Worm (Caenorhabditis elegans) whole organism, young adult: ENCODE measurements around the gene got-2.2.

Experiments used
- B0336.3 ChIP-seq: fragments of 200-800 bp; sonication (Bioruptor generic); IDR thresholded peaks from 2 replicates; pipeline ENCODE4 v1.3.6; 2022; ENCODE audit warnings: missing genetic modification characterization, missing compliant biosample characterization
- F10E7.11 ChIP-seq: sonication (generic microtip); optimal IDR thresholded peaks from 2 replicates; lab custom pipeline; 2017; ENCODE audit warnings: mild to moderate bottlenecking, missing genetic modification characterization, moderate library complexity, missing compliant biosample characterization
- F22D6.2 ChIP-seq: sonication (generic microtip); optimal IDR thresholded peaks from 2 replicates; lab custom pipeline; 2016; ENCODE audit warnings: mild to moderate bottlenecking, missing genetic modification characterization, missing compliant biosample characterization
- F49E8.2 ChIP-seq: sonication (generic microtip); optimal IDR thresholded peaks from 3 replicates; lab custom pipeline; 2017; ENCODE audit warnings: missing genetic modification characterization, mild to moderate bottlenecking, missing compliant biosample characterization, antibody characterized with exemption, moderate library complexity; ENCODE audit not compliant: insufficient read depth
- F52B5.7 ChIP-seq: sonication (generic microtip); optimal IDR thresholded peaks from 2 replicates; lab custom pipeline; 2016; ENCODE audit warnings: mild to moderate bottlenecking, missing genetic modification characterization, missing compliant biosample characterization
- K11D2.4 ChIP-seq: fragments of 200-800 bp; sonication (Bioruptor generic); IDR thresholded peaks from 2 replicates; pipeline ENCODE4 v1.3.6; 2022; ENCODE audit warnings: missing genetic modification reagents, missing genetic modification characterization, missing compliant biosample characterization
- T07F8.4 ChIP-seq: sonication (generic microtip); optimal IDR thresholded peaks from 2 replicates; lab custom pipeline; 2016; ENCODE audit warnings: mild to moderate bottlenecking, missing genetic modification characterization, moderate library complexity, missing compliant biosample characterization
- Y95B8A.8 ChIP-seq: fragments of 200-800 bp; sonication (Bioruptor generic); IDR thresholded peaks from 2 replicates; pipeline ENCODE4 v1.3.6; 2022; ENCODE audit warnings: missing genetic modification reagents, missing genetic modification characterization, missing compliant biosample characterization
- ZK185.1 ChIP-seq: sonication (generic microtip); optimal IDR thresholded peaks from 2 replicates; lab custom pipeline; 2016; ENCODE audit warnings: mild to moderate bottlenecking, missing genetic modification characterization, missing compliant biosample characterization; ENCODE audit not compliant: poor library complexity, severe bottlenecking
- akir-1 ChIP-seq: fragments of 200-800 bp; sonication (Bioruptor generic); optimal IDR thresholded peaks from 2 replicates; lab custom pipeline; 2018; ENCODE audit warnings: mild to moderate bottlenecking, missing genetic modification characterization, moderate library complexity, missing compliant biosample characterization
- ama-1 ChIP-seq, 3 experiments: fragments of 150-350 bp in 1 of 3; sonication (generic microtip) in 2 of 3; optimal IDR thresholded peaks; 2 replicates each; lab custom pipeline; 2014 to 2018; ENCODE audit warnings: missing biosample characterization in 2 of 3, missing genetic modification characterization in 2 of 3, missing genetic modification reagents in 2 of 3
- atf-7 ChIP-seq: sonication (generic microtip); optimal IDR thresholded peaks from 2 replicates; lab custom pipeline; 2017; ENCODE audit warnings: mild to moderate bottlenecking, missing genetic modification characterization, missing compliant biosample characterization
- athp-1 ChIP-seq: sonication (generic microtip); optimal IDR thresholded peaks from 2 replicates; lab custom pipeline; 2017; ENCODE audit warnings: mild to moderate bottlenecking, missing genetic modification characterization, missing compliant biosample characterization
- bed-2 ChIP-seq: fragments of 200-800 bp; sonication (Bioruptor generic); IDR thresholded peaks from 2 replicates; pipeline ENCODE4 v1.3.6; 2022; ENCODE audit warnings: missing genetic modification reagents, missing genetic modification characterization, missing compliant biosample characterization
- ccch-3 ChIP-seq: fragments of 200-800 bp; sonication (Bioruptor generic); optimal IDR thresholded peaks from 2 replicates; lab custom pipeline; 2018; ENCODE audit warnings: mild to moderate bottlenecking, missing genetic modification characterization, missing compliant biosample characterization
- cebp-1 ChIP-seq, 2 experiments: fragments of 200-800 bp in 1 of 2; sonication (Bioruptor generic) in 1 of 2; sonication (generic microtip) in 1 of 2; IDR thresholded peaks in 1 of 2; optimal IDR thresholded peaks in 1 of 2; 2 replicates each; pipeline versions ENCODE4 v1.3.6 to Lab custom; 2017 to 2022; ENCODE audit warnings: missing compliant biosample characterization in 2 of 2, missing genetic modification characterization in 2 of 2, mild to moderate bottlenecking in 1 of 2, missing genetic modification reagents in 1 of 2, moderate library complexity in 1 of 2
- cebp-2 ChIP-seq: fragments of 200-800 bp; sonication (Bioruptor generic); IDR thresholded peaks from 2 replicates; pipeline ENCODE4 v1.3.6; 2022; ENCODE audit warnings: missing genetic modification characterization, missing compliant biosample characterization
- ceh-27 ChIP-seq: fragments of 200-800 bp; sonication (Bioruptor generic); optimal IDR thresholded peaks from 2 replicates; lab custom pipeline; 2018; ENCODE audit warnings: mild to moderate bottlenecking, missing genetic modification characterization, moderate library complexity, missing compliant biosample characterization
- ceh-40 ChIP-seq: fragments of 200-800 bp; sonication (Bioruptor generic); IDR thresholded peaks from 2 replicates; pipeline ENCODE4 v1.3.6; 2022; ENCODE audit warnings: missing genetic modification characterization, missing compliant biosample characterization
- ceh-58 ChIP-seq: fragments of 200-800 bp; sonication (Bioruptor generic); IDR thresholded peaks from 2 replicates; pipeline ENCODE4 v1.3.6; 2022; ENCODE audit warnings: missing genetic modification characterization, missing compliant biosample characterization
- chd-7 ChIP-seq: sonication (generic microtip); optimal IDR thresholded peaks from 2 replicates; lab custom pipeline; 2016; ENCODE audit warnings: mild to moderate bottlenecking, missing genetic modification characterization, moderate library complexity, missing compliant biosample characterization
- die-1 ChIP-seq: sonication (generic microtip); optimal IDR thresholded peaks from 2 replicates; lab custom pipeline; 2016; ENCODE audit warnings: missing genotype, mild to moderate bottlenecking, missing genetic modification characterization, missing compliant biosample characterization
- dox-1 ChIP-seq: fragments of 200-800 bp; sonication (Bioruptor generic); IDR thresholded peaks from 2 replicates; pipeline ENCODE4 v1.3.6; 2022; ENCODE audit warnings: missing genetic modification reagents, missing genetic modification characterization, missing compliant biosample characterization
- ekl-4 ChIP-seq: fragments of 200-800 bp; sonication (Bioruptor generic); IDR thresholded peaks from 2 replicates; pipeline ENCODE4 v1.3.6; 2022; ENCODE audit warnings: missing genetic modification reagents, missing genetic modification characterization, missing compliant biosample characterization
- fkh-3 ChIP-seq: sonication (generic microtip); optimal IDR thresholded peaks from 2 replicates; lab custom pipeline; 2016; ENCODE audit warnings: mild to moderate bottlenecking, missing genetic modification characterization, missing compliant biosample characterization
- hlh-12 ChIP-seq: sonication (generic microtip); optimal IDR thresholded peaks from 2 replicates; lab custom pipeline; 2016; ENCODE audit warnings: missing genetic modification characterization, missing compliant biosample characterization
- hmg-1.2 ChIP-seq: fragments of 200-800 bp; sonication (Bioruptor generic); IDR thresholded peaks from 2 replicates; pipeline ENCODE4 v1.3.6; 2022; ENCODE audit warnings: missing genetic modification reagents, missing genetic modification characterization, missing compliant biosample characterization
- lag-1 ChIP-seq: fragments of 200-800 bp; sonication (Bioruptor generic); IDR thresholded peaks from 2 replicates; pipeline ENCODE4 v1.3.6; 2022; ENCODE audit warnings: missing genetic modification reagents, missing genetic modification characterization, missing compliant biosample characterization
- lsl-1 ChIP-seq: fragments of 200-800 bp; sonication (Bioruptor generic); optimal IDR thresholded peaks from 2 replicates; lab custom pipeline; 2018; ENCODE audit warnings: mild to moderate bottlenecking, missing genetic modification characterization, moderate library complexity, missing compliant biosample characterization
- madf-3 ChIP-seq: fragments of 200-800 bp; sonication (Bioruptor generic); IDR thresholded peaks from 2 replicates; pipeline ENCODE4 v1.3.6; 2022; ENCODE audit warnings: missing genetic modification reagents, missing genetic modification characterization, missing compliant biosample characterization
- mcd-1 ChIP-seq: fragments of 200-800 bp; sonication (Bioruptor generic); IDR thresholded peaks from 2 replicates; pipeline ENCODE4 v1.3.6; 2022; ENCODE audit warnings: missing genetic modification reagents, missing genetic modification characterization, missing compliant biosample characterization
- mxl-1 ChIP-seq: sonication (generic microtip); optimal IDR thresholded peaks from 2 replicates; lab custom pipeline; 2016; ENCODE audit warnings: missing genetic modification characterization, missing compliant biosample characterization
- nfya-1 ChIP-seq: sonication (generic microtip); optimal IDR thresholded peaks from 2 replicates; lab custom pipeline; 2017; ENCODE audit warnings: antibody characterized with exemption, missing compliant biosample characterization, missing genetic modification characterization, borderline replicate concordance; ENCODE audit not compliant: insufficient read depth
- nfyb-1 ChIP-seq: fragments of 200-800 bp; sonication (Bioruptor generic); IDR thresholded peaks from 2 replicates; pipeline ENCODE4 v1.3.6; 2022; ENCODE audit warnings: missing genetic modification reagents, missing genetic modification characterization, missing compliant biosample characterization
- rec-8 ChIP-seq, 2 experiments: sonication (generic microtip); optimal IDR thresholded peaks; 2 replicates each; lab custom pipeline; 2016; ENCODE audit warnings: mild to moderate bottlenecking in 2 of 2, missing genetic modification characterization in 2 of 2, missing genetic modification reagents in 2 of 2, missing genotype in 2 of 2, missing biosample characterization in 1 of 2, missing compliant biosample characterization in 1 of 2, moderate library complexity in 1 of 2
- repo-1 ChIP-seq: sonication (generic microtip); optimal IDR thresholded peaks from 2 replicates; lab custom pipeline; 2017; ENCODE audit warnings: mild to moderate bottlenecking, missing genetic modification characterization, missing compliant biosample characterization
- rpc-1 ChIP-seq, 2 experiments: fragments of 150-350 bp in 1 of 2; sonication (generic microtip) in 1 of 2; optimal IDR thresholded peaks; 2 replicates each; lab custom pipeline; 2014 to 2018; ENCODE audit warnings: missing biosample characterization in 1 of 2, missing genetic modification characterization in 1 of 2, missing genetic modification reagents in 1 of 2, missing genotype in 1 of 2
- sea-2 ChIP-seq: fragments of 200-800 bp; sonication (Bioruptor generic); IDR thresholded peaks from 2 replicates; pipeline ENCODE4 v1.3.6; 2022; ENCODE audit warnings: missing genetic modification characterization, missing compliant biosample characterization
- snpc-1.3 ChIP-seq: sonication (generic microtip); optimal IDR thresholded peaks from 2 replicates; lab custom pipeline; 2017; ENCODE audit warnings: missing genetic modification characterization, mild to moderate bottlenecking, missing compliant biosample characterization, antibody characterized with exemption, moderate library complexity, missing genotype, missing genetic modification reagents; ENCODE audit not compliant: insufficient read depth
- sptf-2 ChIP-seq: fragments of 200-800 bp; sonication (Bioruptor generic); optimal IDR thresholded peaks from 2 replicates; lab custom pipeline; 2018; ENCODE audit warnings: mild to moderate bottlenecking, missing genetic modification characterization, missing compliant biosample characterization
- tlf-1 ChIP-seq: fragments of 200-800 bp; sonication (Bioruptor generic); optimal IDR thresholded peaks from 2 replicates; lab custom pipeline; 2018; ENCODE audit warnings: mild to moderate bottlenecking, missing genetic modification characterization, missing compliant biosample characterization
- unc-130 ChIP-seq: sonication (generic microtip); optimal IDR thresholded peaks from 2 replicates; lab custom pipeline; 2016; ENCODE audit warnings: missing genetic modification reagents, missing genetic modification characterization, missing compliant biosample characterization
- unc-62 ChIP-seq: fragments of 150-350 bp; optimal IDR thresholded peaks from 2 replicates; lab custom pipeline; 2014; ENCODE audit warnings: missing biosample characterization, missing genetic modification reagents, missing genetic modification characterization
- zfh-2 ChIP-seq: fragments of 200-800 bp; sonication (Bioruptor generic); conservative IDR thresholded peaks from 2 replicates; pipeline ENCODE4 v1.3.6; 2022; ENCODE audit warnings: missing genetic modification reagents, missing genetic modification characterization, missing compliant biosample characterization
- zim-3 ChIP-seq: sonication (generic microtip); optimal IDR thresholded peaks from 2 replicates; lab custom pipeline; 2017; ENCODE audit warnings: mild to moderate bottlenecking, missing genetic modification characterization, moderate library complexity, missing compliant biosample characterization
- ztf-3 ChIP-seq: fragments of 200-800 bp; sonication (Bioruptor generic); optimal IDR thresholded peaks from 2 replicates; lab custom pipeline; 2018; ENCODE audit warnings: mild to moderate bottlenecking, missing genetic modification characterization, missing compliant biosample characterization

The got-2.2 gene

ce11 chrX:6251947-6252617, 11.3 kb downstream of the got-2.2 start (continued):
- TF ChIP-seq K11D2.4 (GFP tag; lab: Robert Waterston, UW) (peak; percentile 48), repo-1 (tag; lab: Kevin White, UChicago) (peak; percentile 27), F10E7.11 (tag; lab: Kevin White, UChicago) (no peak), zim-3 (peak; percentile 45), sptf-2 (no peak), F52B5.7 (tag; lab: Kevin White, UChicago) (peak; percentile 34), B0336.3 (GFP tag; lab: Robert Waterston, UW) (no peak), hmg-1.2 (GFP tag; lab: Robert Waterston, UW) (peak; percentile 36), rec-8 (tag; optimal IDR thresholded peaks at IDR 0.05; lab: Kevin White, UChicago) (no peak), zfh-2 (GFP tag; lab: Robert Waterston, UW) (peak; percentile 90), athp-1 (no peak), T07F8.4 (tag; lab: Kevin White, UChicago) (no peak), dox-1 (GFP tag; lab: Robert Waterston, UW) (peak; percentile 36; the same call in 1 of the 2 replicates), chd-7 (peak; percentile 30), cebp-1 (GFP tag; IDR thresholded peaks at IDR 0.05; lab: Robert Waterston, UW) (0 out of 2 replicates have a peak, but pooled peaks have one; percentile 40), cebp-1 (tag; optimal IDR thresholded peaks at IDR 0.05; lab: Kevin White, UChicago) (peak; percentile 51), lsl-1 (GFP tag; lab: Kevin White, UChicago) (no peak), nfya-1 (tag; lab: Kevin White, UChicago) (no peak), ccch-3 (GFP tag; lab: Kevin White, UChicago) (no peak), lag-1 (GFP tag; lab: Robert Waterston, UW) (no peak), ztf-3 (GFP tag; lab: Kevin White, UChicago) (peak; percentile 9), F22D6.2 (tag; lab: Kevin White, UChicago) (no peak), mxl-1 (tag; lab: Kevin White, UChicago) (no peak), madf-3 (GFP tag; lab: Robert Waterston, UW) (no peak), ekl-4 (no peak), ama-1 (optimal IDR thresholded peaks at IDR 0.05; lab: Kevin White, UChicago) (peak; percentile 98), ama-1 (GFP tag; optimal IDR thresholded peaks at IDR 0.05; lab: Kevin White, UChicago) (peak in 1 of 2 experiments; percentile 34), ceh-27 (GFP tag; lab: Kevin White, UChicago) (peak; percentile 4), F49E8.2 (tag; lab: Kevin White, UChicago) (no peak), ceh-58 (GFP tag; lab: Robert Waterston, UW) (no peak), ZK185.1 (tag; lab: Kevin White, UChicago) (no peak), sea-2 (GFP tag; lab: Robert Waterston, UW) (no peak), tlf-1 (GFP tag; lab: Kevin White, UChicago) (no peak), akir-1 (GFP tag; lab: Kevin White, UChicago) (no peak), bed-2 (GFP tag; lab: Robert Waterston, UW) (no peak), fkh-3 (tag; lab: Kevin White, UChicago) (no peak), atf-7 (peak; percentile 8), unc-62 (GFP tag; lab: Kevin White, UChicago) (peak; percentile 6), snpc-1.3 (tag; lab: Kevin White, UChicago) (no peak), ceh-40 (GFP tag; lab: Robert Waterston, UW) (no peak), rpc-1 (optimal IDR thresholded peaks at IDR 0.05; lab: Kevin White, UChicago) (no peak), rpc-1 (tag; optimal IDR thresholded peaks at IDR 0.05; lab: Kevin White, UChicago) (no peak), mcd-1 (peak; percentile 33), die-1 (tag; lab: Kevin White, UChicago) (no peak), hlh-12 (tag; lab: Kevin White, UChicago) (no peak), Y95B8A.8 (0 out of 2 replicates have a peak, but pooled peaks have one; percentile 47), unc-130 (no peak), cebp-2 (GFP tag; lab: Robert Waterston, UW) (0 out of 2 replicates have a peak, but pooled peaks have one; percentile 13), nfyb-1 (GFP tag; lab: Robert Waterston, UW) (0 out of 2 replicates have a peak, but pooled peaks have one; percentile 61)
